Fruit fly (Drosophila melanogaster): ENCODE measurements around the gene CG10970.

- TF ChIP-seq spab (GFP tag; optimal IDR thresholded peaks at IDR 0.05) (peak; percentile 63), CG6163 (GFP tag; IDR thresholded peaks at IDR 0.05) (peak; percentile 91), Gug (GFP tag; IDR thresholded peaks at IDR 0.05) (peak; percentile 55), CG31627 (GFP tag; optimal IDR thresholded peaks at IDR 0.05) (peak; percentile 33), Sox15 (GFP tag; optimal IDR thresholded peaks at IDR 0.05) (no peak), CG6792 (GFP tag; optimal IDR thresholded peaks at IDR 0.05) (peak; percentile 46), CG34406 (GFP tag; optimal IDR thresholded peaks at IDR 0.05) (peak; percentile 4), ss (GFP tag; optimal IDR thresholded peaks at IDR 0.05) (peak; percentile 83 to 84), OdsH (GFP tag; optimal IDR thresholded peaks at IDR 0.05) (peak; percentile 62), CG11762 (GFP tag; optimal IDR thresholded peaks at IDR 0.05; ENCODE audit: insufficient read depth) (peak; percentile 6), Ets21C (GFP tag; optimal IDR thresholded peaks at IDR 0.05) (no peak), esn (GFP tag; optimal IDR thresholded peaks at IDR 0.05) (peak; percentile 26)
These were observed 2.4 kb downstream of the CG10970 start for dm6 chrX:9068822-9069221.
